Worm (Caenorhabditis elegans) whole organism, L4/young adult: ENCODE measurements around the gene scl-2.

Experiments used
- W03F9.2 ChIP-seq: fragments of 150-350 bp; optimal IDR thresholded peaks from 2 replicates; lab custom pipeline; 2014; ENCODE audit warnings: missing biosample characterization, missing genetic modification characterization
- dao-5 ChIP-seq: sonication (generic microtip); optimal IDR thresholded peaks from 2 replicates; lab custom pipeline; 2016; ENCODE audit warnings: missing genotype, missing genetic modification characterization, moderate library complexity, missing compliant biosample characterization
- him-1 ChIP-seq: sonication (generic microtip); optimal IDR thresholded peaks from 2 replicates; lab custom pipeline; 2016; ENCODE audit warnings: missing genotype, missing genetic modification reagents, missing genetic modification characterization, missing compliant biosample characterization

The scl-2 gene

ce11 chrIV:13056026-13056425 lies 1.5 kb upstream of the scl-2 start, which contains the start of gene scl-1:
Gene scl-1 (plus strand): TSS chrIV:13056326.
- TF ChIP-seq W03F9.2 (tag; lab: Kevin White, UChicago): no peak
- TF ChIP-seq dao-5 (tag; lab: Kevin White, UChicago): no peak
- TF ChIP-seq him-1: no peak

- TF ChIP-seq him-1: no peak
- TF ChIP-seq W03F9.2 (tag; lab: Kevin White, UChicago): no peak
- no peak for TF ChIP-seq dao-5 (tag; lab: Kevin White, UChicago)
Measured at ce11 chrIV:13059284-13059683, 1.8 kb downstream of the scl-2 start, which contains the start of gene scl-3. Gene scl-3 (plus strand): TSS chrIV:13059584.

ce11 chrIV:13063714-13064113 lies 6.2 kb downstream of the scl-2 start, which contains the start of gene scl-5:
Gene scl-5 (plus strand): TSS chrIV:13064014.
- TF ChIP-seq W03F9.2 (tag; lab: Kevin White, UChicago) (no peak), him-1 (no peak), dao-5 (tag; lab: Kevin White, UChicago) (no peak)

- TF ChIP-seq W03F9.2 (tag; lab: Kevin White, UChicago) (no peak), him-1 (no peak), dao-5 (tag; lab: Kevin White, UChicago) (no peak)
Measured at ce11 chrIV:13066044-13066443, 8.5 kb downstream of the scl-2 start.

ce11 chrIV:13067200-13067599 lies 9.7 kb downstream of the scl-2 start, which contains the start of gene col-131:
Gene col-131 (minus strand): TSS chrIV:13067300.
- no peak for TF ChIP-seq W03F9.2 (tag; lab: Kevin White, UChicago)
- TF ChIP-seq him-1: no peak
- no peak for TF ChIP-seq dao-5 (tag; lab: Kevin White, UChicago)

ce11 chrIV:13068451-13068850 lies 10.9 kb downstream of the scl-2 start, which contains the start of gene scl-6:
Gene scl-6 (plus strand): TSS chrIV:13068751.
- TF ChIP-seq him-1 (no peak), W03F9.2 (tag; lab: Kevin White, UChicago) (no peak), dao-5 (tag; lab: Kevin White, UChicago) (no peak)

ce11 chrIV:13070142-13070541 lies 12.6 kb downstream of the scl-2 start, which contains the start of gene scl-7:
Gene scl-7 (plus strand): TSS chrIV:13070442.
- TF ChIP-seq him-1 (no peak), dao-5 (tag; lab: Kevin White, UChicago) (no peak), W03F9.2 (tag; lab: Kevin White, UChicago) (no peak)

- TF ChIP-seq dao-5 (tag; lab: Kevin White, UChicago): no peak
- TF ChIP-seq W03F9.2 (tag; lab: Kevin White, UChicago): no peak
- no peak for TF ChIP-seq him-1
Measured at ce11 chrIV:13071445-13071844, 13.9 kb downstream of the scl-2 start, which contains the start of gene scl-8. Gene scl-8 (plus strand): TSS chrIV:13071745.

ce11 chrIV:13075625-13076252 lies 18.2 kb downstream of the scl-2 start:
- TF ChIP-seq dao-5 (tag; lab: Kevin White, UChicago) (no peak), W03F9.2 (tag; lab: Kevin White, UChicago) (no peak), him-1 (no peak)

ce11 chrIV:13076620-13077019 lies 19.1 kb downstream of the scl-2 start, which contains the start of gene C39E9.7:
Gene C39E9.7 (minus strand): TSS chrIV:13076720.
- no peak for TF ChIP-seq dao-5 (tag; lab: Kevin White, UChicago)
- TF ChIP-seq him-1: no peak
- no peak for TF ChIP-seq W03F9.2 (tag; lab: Kevin White, UChicago)

ce11 chrIV:13077694-13078093 lies 20.2 kb downstream of the scl-2 start:
- TF ChIP-seq him-1 (no peak), dao-5 (tag; lab: Kevin White, UChicago) (no peak), W03F9.2 (tag; lab: Kevin White, UChicago) (no peak)

- TF ChIP-seq dao-5 (tag; lab: Kevin White, UChicago) (no peak), W03F9.2 (tag; lab: Kevin White, UChicago) (no peak), him-1 (no peak)
Measured at ce11 chrIV:13078342-13078741, 20.8 kb downstream of the scl-2 start.

ce11 chrIV:13079119-13079518 lies 21.6 kb downstream of the scl-2 start, which contains the start of gene C39E9.8:
Gene C39E9.8 (plus strand): TSS chrIV:13079446.
- TF ChIP-seq W03F9.2 (tag; lab: Kevin White, UChicago) (no peak), dao-5 (tag; lab: Kevin White, UChicago) (no peak), him-1 (no peak)

- TF ChIP-seq dao-5 (tag; lab: Kevin White, UChicago): no peak
- TF ChIP-seq W03F9.2 (tag; lab: Kevin White, UChicago): no peak
- TF ChIP-seq him-1: no peak
Measured at ce11 chrIV:13080185-13080584, 22.7 kb downstream of the scl-2 start.
